Worm (Caenorhabditis elegans) whole organism, mixed stage, embryonic: ENCODE data around the gene immt-2.

ENCODE experiments used
- M03D4.4 ChIP-seq: sonication (generic microtip); optimal IDR thresholded peaks from 2 replicates; lab custom pipeline; 2017; ENCODE audit warnings: mild to moderate bottlenecking, missing genetic modification characterization, missing compliant biosample characterization
- bed-3 ChIP-seq: fragments of 200-800 bp; sonication (Bioruptor generic); optimal IDR thresholded peaks from 3 replicates; lab custom pipeline; 2018; ENCODE audit warnings: mild to moderate bottlenecking, missing genetic modification characterization, moderate library complexity, missing compliant biosample characterization
- blmp-1 ChIP-seq: fragments of 150-350 bp; optimal IDR thresholded peaks from 2 replicates; lab custom pipeline; 2014; ENCODE audit warnings: missing biosample characterization, missing genetic modification characterization
- ceh-39 ChIP-seq: fragments of 150-350 bp; optimal IDR thresholded peaks from 2 replicates; lab custom pipeline; 2014; ENCODE audit warnings: missing biosample characterization, missing genetic modification characterization
- ceh-43 ChIP-seq: fragments of 200-800 bp; sonication (Bioruptor generic); optimal IDR thresholded peaks from 2 replicates; lab custom pipeline; 2018; ENCODE audit warnings: mild to moderate bottlenecking, missing genetic modification characterization, moderate library complexity, missing compliant biosample characterization
- ceh-83 ChIP-seq: fragments of 200-800 bp; sonication (Bioruptor generic); optimal IDR thresholded peaks from 2 replicates; lab custom pipeline; 2018; ENCODE audit warnings: mild to moderate bottlenecking, missing genetic modification characterization, missing compliant biosample characterization
- ces-1 ChIP-seq: fragments of 150-350 bp; optimal IDR thresholded peaks from 2 replicates; lab custom pipeline; 2014; ENCODE audit warnings: missing biosample characterization, missing genetic modification reagents, missing genetic modification characterization
- cnd-1 ChIP-seq: fragments of 200-800 bp; sonication (Bioruptor generic); optimal IDR thresholded peaks from 2 replicates; lab custom pipeline; 2018; ENCODE audit warnings: mild to moderate bottlenecking, missing genetic modification characterization, missing compliant biosample characterization
- drap-1 ChIP-seq: fragments of 200-800 bp; sonication (Bioruptor generic); optimal IDR thresholded peaks from 3 replicates; lab custom pipeline; 2018; ENCODE audit warnings: mild to moderate bottlenecking, missing genetic modification characterization, missing compliant biosample characterization
- elt-1 ChIP-seq: sonication (generic microtip); optimal IDR thresholded peaks from 2 replicates; lab custom pipeline; 2017; ENCODE audit warnings: missing genetic modification characterization, mild to moderate bottlenecking, missing compliant biosample characterization, antibody characterized with exemption, moderate library complexity, borderline replicate concordance; ENCODE audit not compliant: insufficient read depth
- elt-3 ChIP-seq: fragments of 150-350 bp; optimal IDR thresholded peaks from 2 replicates; lab custom pipeline; 2014; ENCODE audit warnings: missing biosample characterization, missing genetic modification characterization
- flh-1 ChIP-seq: fragments of 200-800 bp; sonication (Bioruptor generic); optimal IDR thresholded peaks from 2 replicates; lab custom pipeline; 2018; ENCODE audit warnings: mild to moderate bottlenecking, missing genetic modification characterization, moderate library complexity, missing compliant biosample characterization
- ham-2 ChIP-seq: fragments of 200-800 bp; sonication (Bioruptor generic); optimal IDR thresholded peaks from 2 replicates; lab custom pipeline; 2018; ENCODE audit warnings: mild to moderate bottlenecking, missing genetic modification characterization, missing compliant biosample characterization
- hlh-1 ChIP-seq: fragments of 150-350 bp; optimal IDR thresholded peaks from 2 replicates; lab custom pipeline; 2014; ENCODE audit warnings: missing biosample characterization, missing genetic modification reagents, missing genetic modification characterization
- lin-13 ChIP-seq: fragments of 150-350 bp; optimal IDR thresholded peaks from 2 replicates; lab custom pipeline; 2014; ENCODE audit warnings: missing biosample characterization, missing genetic modification characterization
- lin-32 ChIP-seq: fragments of 200-800 bp; sonication (Bioruptor generic); optimal IDR thresholded peaks from 2 replicates; lab custom pipeline; 2018; ENCODE audit warnings: mild to moderate bottlenecking, missing genetic modification characterization, missing compliant biosample characterization
- lsy-2 ChIP-seq: fragments of 150-350 bp; optimal IDR thresholded peaks from 2 replicates; lab custom pipeline; 2014; ENCODE audit warnings: missing biosample characterization, missing genetic modification characterization
- mab-5 ChIP-seq: fragments of 150-350 bp; optimal IDR thresholded peaks from 2 replicates; lab custom pipeline; 2014; ENCODE audit warnings: missing biosample characterization, missing genetic modification characterization
- mep-1 ChIP-seq: fragments of 150-350 bp; optimal IDR thresholded peaks from 2 replicates; lab custom pipeline; 2017; ENCODE audit warnings: missing biosample characterization, missing genetic modification reagents, missing genetic modification characterization, inconsistent platforms
- mls-2 ChIP-seq: sonication (generic microtip); optimal IDR thresholded peaks from 2 replicates; lab custom pipeline; 2016; ENCODE audit warnings: mild to moderate bottlenecking, missing genetic modification characterization, moderate library complexity, missing compliant biosample characterization
- nhr-12 ChIP-seq: fragments of 150-350 bp; optimal IDR thresholded peaks from 2 replicates; lab custom pipeline; 2014; ENCODE audit warnings: missing biosample characterization, missing genetic modification characterization
- nhr-237 ChIP-seq: fragments of 150-350 bp; optimal IDR thresholded peaks from 2 replicates; lab custom pipeline; 2014; ENCODE audit warnings: missing biosample characterization, missing genetic modification characterization
- nhr-28 ChIP-seq: fragments of 150-350 bp; optimal IDR thresholded peaks from 2 replicates; lab custom pipeline; 2014; ENCODE audit warnings: missing biosample characterization, missing genetic modification characterization
- nhr-76 ChIP-seq: sonication (generic microtip); optimal IDR thresholded peaks from 2 replicates; lab custom pipeline; 2017; ENCODE audit warnings: missing biosample characterization, missing genetic modification characterization
- sem-2 ChIP-seq: fragments of 200-800 bp; sonication (Bioruptor generic); optimal IDR thresholded peaks from 2 replicates; lab custom pipeline; 2018; ENCODE audit warnings: mild to moderate bottlenecking, missing genetic modification characterization, missing compliant biosample characterization
- snpc-4 ChIP-seq: fragments of 150-350 bp; optimal IDR thresholded peaks from 2 replicates; lab custom pipeline; 2014; ENCODE audit warnings: missing biosample characterization, missing genetic modification characterization
- sptf-1 ChIP-seq: sonication (generic microtip); optimal IDR thresholded peaks from 2 replicates; lab custom pipeline; 2017; ENCODE audit warnings: mild to moderate bottlenecking, missing genetic modification characterization, moderate library complexity, missing compliant biosample characterization
- tbx-8 ChIP-seq: fragments of 200-800 bp; sonication (Bioruptor generic); optimal IDR thresholded peaks from 2 replicates; lab custom pipeline; 2018; ENCODE audit warnings: mild to moderate bottlenecking, missing genetic modification characterization, moderate library complexity, missing compliant biosample characterization
- unc-62 ChIP-seq: fragments of 150-350 bp; optimal IDR thresholded peaks from 2 replicates; lab custom pipeline; 2014; ENCODE audit warnings: missing biosample characterization, missing genetic modification reagents, missing genetic modification characterization
- zip-8 ChIP-seq: fragments of 150-350 bp; optimal IDR thresholded peaks from 2 replicates; lab custom pipeline; 2014; ENCODE audit warnings: missing biosample characterization, missing genetic modification characterization
- ztf-11 ChIP-seq: fragments of 150-350 bp; optimal IDR thresholded peaks from 2 replicates; lab custom pipeline; 2014; ENCODE audit warnings: missing biosample characterization, missing genetic modification characterization

immt-2 gene

DNA sequence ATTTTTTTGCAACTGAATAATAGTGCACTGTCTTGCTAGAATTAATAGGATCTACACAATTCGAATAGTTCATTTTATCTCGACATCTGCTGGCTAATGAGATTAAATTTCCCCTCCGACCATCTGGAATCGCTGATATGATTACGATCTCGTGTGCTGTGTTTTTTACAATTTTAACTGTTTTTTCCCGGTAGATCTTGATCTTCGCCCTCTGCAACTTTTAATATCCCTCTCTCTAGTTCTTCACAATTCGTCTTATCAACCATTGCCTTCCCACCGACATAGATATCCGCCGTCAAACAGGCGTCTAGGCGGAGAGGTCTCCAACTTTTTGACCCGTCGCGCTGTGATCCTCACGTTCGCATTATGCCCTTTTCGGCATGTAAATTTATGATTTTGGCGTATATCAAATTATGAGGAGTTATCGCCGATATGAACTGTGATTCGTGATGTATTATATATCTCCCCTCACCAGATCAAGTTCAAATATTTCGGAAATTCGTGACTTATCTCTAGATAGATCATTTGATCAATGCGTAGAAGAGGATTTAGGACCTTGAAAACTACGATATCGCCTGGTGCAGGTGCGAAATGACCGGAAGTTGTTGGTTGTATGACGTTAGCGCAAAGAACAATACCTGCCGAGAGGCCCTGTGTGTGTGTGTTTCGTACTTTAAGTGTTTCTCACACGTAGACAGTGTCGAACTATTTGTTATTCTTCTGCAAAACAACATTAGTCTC, 10.4 kb upstream of the immt-2 start:
- TF ChIP-seq elt-3 (tag; lab: Kevin White, UChicago): peak; percentile 70
- peak; percentile 24 for TF ChIP-seq elt-1 (tag; lab: Kevin White, UChicago)
- TF ChIP-seq flh-1: no peak

DNA sequence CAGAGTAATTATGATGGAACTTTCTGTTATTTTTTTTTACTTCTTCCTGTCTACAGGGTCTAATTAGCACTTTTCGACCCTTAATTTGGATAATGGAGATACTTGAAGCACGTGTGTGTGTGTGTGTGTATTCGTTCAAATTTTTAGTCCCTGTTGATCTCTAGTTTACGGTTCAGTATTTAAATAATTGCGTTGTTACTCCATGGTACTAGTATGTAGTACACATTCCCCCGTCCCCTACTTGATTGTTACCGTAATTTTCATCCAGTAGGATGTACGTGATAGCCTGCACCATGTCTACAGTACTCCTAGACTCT, 9.8 kb upstream of the immt-2 start:
- TF ChIP-seq bed-3 (no peak), nhr-28 (tag; lab: Kevin White, UChicago) (no peak), hlh-1 (tag; lab: Kevin White, UChicago) (no peak), ceh-39 (tag; lab: Kevin White, UChicago) (no peak), lsy-2 (no peak), blmp-1 (no peak), unc-62 (GFP tag; lab: Kevin White, UChicago) (no peak), tbx-8 (GFP tag; lab: Kevin White, UChicago) (no peak), sem-2 (GFP tag; lab: Kevin White, UChicago) (no peak), lin-32 (GFP tag; lab: Kevin White, UChicago) (no peak), mab-5 (tag; lab: Kevin White, UChicago) (no peak), M03D4.4 (no peak), ces-1 (GFP tag; lab: Kevin White, UChicago) (no peak), elt-3 (tag; lab: Kevin White, UChicago) (no peak), nhr-12 (tag; lab: Kevin White, UChicago) (no peak), sptf-1 (tag; lab: Kevin White, UChicago) (no peak), drap-1 (GFP tag; lab: Kevin White, UChicago) (no peak), mep-1 (no peak), cnd-1 (tag; lab: Kevin White, UChicago) (no peak), lin-13 (tag; lab: Kevin White, UChicago) (no peak)

DNA sequence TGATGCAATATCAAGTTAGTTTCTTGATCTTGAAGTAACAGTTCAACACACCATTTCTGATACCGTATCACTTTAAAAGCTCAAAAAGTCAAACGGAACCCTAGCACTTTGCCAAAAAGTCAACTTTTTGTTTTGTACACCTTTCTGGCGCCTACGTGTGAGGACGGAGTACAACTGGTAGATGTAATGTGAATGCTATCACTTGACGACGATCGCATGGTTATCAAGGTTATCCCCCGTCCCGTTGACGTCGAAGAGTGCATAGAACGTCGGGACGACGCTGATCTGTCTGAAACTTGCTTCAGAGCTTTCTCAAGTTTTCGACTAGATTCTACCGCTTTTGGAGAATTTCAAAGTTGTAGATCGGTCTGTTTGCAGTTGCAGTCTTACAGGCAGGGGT, 9.1 kb upstream of the immt-2 start:
- no peak for TF ChIP-seq sem-2 (GFP tag; lab: Kevin White, UChicago)
- no peak for TF ChIP-seq nhr-237 (tag; lab: Kevin White, UChicago)
- no peak for TF ChIP-seq ceh-39 (tag; lab: Kevin White, UChicago)
- TF ChIP-seq tbx-8 (GFP tag; lab: Kevin White, UChicago): no peak
- no peak for TF ChIP-seq flh-1
- TF ChIP-seq drap-1 (GFP tag; lab: Kevin White, UChicago): no peak
- TF ChIP-seq nhr-76 (tag; lab: Kevin White, UChicago): no peak
- no peak for TF ChIP-seq M03D4.4
- no peak for TF ChIP-seq mab-5 (tag; lab: Kevin White, UChicago)
- no peak for TF ChIP-seq ces-1 (GFP tag; lab: Kevin White, UChicago)
- TF ChIP-seq nhr-12 (tag; lab: Kevin White, UChicago): no peak
- no peak for TF ChIP-seq elt-1 (tag; lab: Kevin White, UChicago)
- TF ChIP-seq unc-62 (GFP tag; lab: Kevin White, UChicago): no peak
- no peak for TF ChIP-seq zip-8 (tag; lab: Kevin White, UChicago)
- TF ChIP-seq hlh-1 (tag; lab: Kevin White, UChicago): no peak
- TF ChIP-seq blmp-1: no peak
- TF ChIP-seq ham-2 (GFP tag; lab: Kevin White, UChicago): no peak
- TF ChIP-seq ceh-83 (GFP tag; lab: Kevin White, UChicago): no peak
- TF ChIP-seq lin-13 (tag; lab: Kevin White, UChicago): no peak
- TF ChIP-seq elt-3 (tag; lab: Kevin White, UChicago): no peak
- TF ChIP-seq, all 35 proteins: peak for 0

DNA sequence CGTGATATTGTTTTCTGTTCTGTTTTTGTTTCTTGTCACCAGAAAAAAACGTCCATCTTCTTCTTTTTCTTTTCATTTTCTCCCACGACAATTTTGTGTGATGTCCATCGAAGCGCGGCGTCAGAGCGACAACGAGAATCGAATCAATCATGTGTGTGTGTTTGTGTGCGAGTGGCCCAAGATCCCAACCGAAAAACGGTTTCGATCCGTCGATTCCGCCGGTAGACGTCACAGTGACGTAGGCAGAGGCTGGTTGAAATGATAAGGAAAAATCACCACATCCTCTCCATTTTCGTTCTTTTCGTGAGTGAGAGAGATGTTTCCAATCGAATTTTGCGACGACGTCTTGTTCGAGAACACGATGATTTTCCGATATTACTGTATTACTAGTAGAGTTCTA, 8.5 kb upstream of the immt-2 start:
- TF ChIP-seq lin-13 (tag; lab: Kevin White, UChicago) (no peak), lin-32 (GFP tag; lab: Kevin White, UChicago) (no peak), ztf-11 (tag; lab: Kevin White, UChicago) (no peak), bed-3 (no peak), ceh-43 (GFP tag; lab: Kevin White, UChicago) (no peak), cnd-1 (tag; lab: Kevin White, UChicago) (no peak), mls-2 (no peak), nhr-76 (tag; lab: Kevin White, UChicago) (no peak), snpc-4 (no peak), hlh-1 (tag; lab: Kevin White, UChicago) (no peak), sem-2 (GFP tag; lab: Kevin White, UChicago) (no peak)
